In genomic region chrX:10767669-10768068, ce11 we compare ENCODE assay signal across 6 worm cellular contexts.
TF ChIP-seq lines count a peak whose summit lies in the region.

No protein-coding gene starts in this region.

TF ChIP-seq in whole organism, L1 larva, 84 proteins besides CTCF, POLR2A, EP300 and RAD21:
- TF ChIP-seq grh-1 (GFP tag; IDR thresholded peaks at IDR 0.05; lab: Robert Waterston, UW): no peak
- peak; percentile 24 for TF ChIP-seq lin-14 (GFP tag; optimal IDR thresholded peaks at IDR 0.05; lab: Kevin White, UChicago)
- TF ChIP-seq blmp-1 (tag; optimal IDR thresholded peaks at IDR 0.05; lab: Kevin White, UChicago): peak; percentile 72
- TF ChIP-seq ceh-88 (GFP tag; IDR thresholded peaks at IDR 0.05; lab: Robert Waterston, UW): 0 out of 2 replicates have a peak, but pooled peaks have one; percentile 26
- TF ChIP-seq aha-1 (tag; optimal IDR thresholded peaks at IDR 0.05; lab: Kevin White, UChicago): no peak

TF ChIP-seq in whole organism, L2 larva, 48 proteins besides CTCF, POLR2A, EP300 and RAD21:
- TF ChIP-seq mdl-1 (tag; optimal IDR thresholded peaks at IDR 0.05; lab: Kevin White, UChicago): peak in 1 of 2 experiments; percentile 29
- peak; percentile 14 for TF ChIP-seq egl-27 (tag; optimal IDR thresholded peaks at IDR 0.05; lab: Kevin White, UChicago)
- TF ChIP-seq sem-4 (tag; optimal IDR thresholded peaks at IDR 0.05; lab: Kevin White, UChicago): peak; percentile 35
- TF ChIP-seq fos-1 (tag; optimal IDR thresholded peaks at IDR 0.05; lab: Kevin White, UChicago): peak; percentile 25
- no peak for TF ChIP-seq elt-1 (tag; optimal IDR thresholded peaks at IDR 0.05; lab: Kevin White, UChicago)
- peak; percentile 92 for TF ChIP-seq sma-9 (GFP tag; optimal IDR thresholded peaks at IDR 0.05; lab: Kevin White, UChicago)
- TF ChIP-seq sma-9 (tag; optimal IDR thresholded peaks at IDR 0.05; lab: Kevin White, UChicago): no peak
- TF ChIP-seq zag-1 (tag; optimal IDR thresholded peaks at IDR 0.05; lab: Kevin White, UChicago): peak; percentile 56
- no peak for TF ChIP-seq nhr-12 (tag; optimal IDR thresholded peaks at IDR 0.05; lab: Kevin White, UChicago)
TF ChIP-seq in whole organism, L2 larva: peak in this region for 6.

TF ChIP-seq in whole organism, L3 larva, 47 proteins besides CTCF, POLR2A, EP300 and RAD21:
- TF ChIP-seq lin-39 (tag; optimal IDR thresholded peaks at IDR 0.05; lab: Kevin White, UChicago) (peak; percentile 28), lsy-12 (tag; optimal IDR thresholded peaks at IDR 0.05; lab: Kevin White, UChicago) (peak; percentile 16), pha-4 (tag; optimal IDR thresholded peaks at IDR 0.05; lab: Kevin White, UChicago) (peak; percentile 5), elt-1 (tag; optimal IDR thresholded peaks at IDR 0.05; lab: Kevin White, UChicago) (peak; percentile 31), nfya-1 (tag; optimal IDR thresholded peaks at IDR 0.05; lab: Kevin White, UChicago; ENCODE audit: insufficient read depth) (peak; percentile 36), elt-2 (tag; optimal IDR thresholded peaks at IDR 0.05; lab: Kevin White, UChicago) (peak; percentile 21), mdl-1 (tag; optimal IDR thresholded peaks at IDR 0.05; lab: Kevin White, UChicago) (no peak), unc-39 (tag; optimal IDR thresholded peaks at IDR 0.05; lab: Kevin White, UChicago) (no peak), pqm-1 (tag; optimal IDR thresholded peaks at IDR 0.05; lab: Kevin White, UChicago) (peak; percentile 49)

TF ChIP-seq in whole organism, L4 larva, 104 proteins besides CTCF, POLR2A, EP300 and RAD21 (continues in another document):
- no peak for TF ChIP-seq dmd-9 (GFP tag; IDR thresholded peaks at IDR 0.05; lab: Robert Waterston, UW)
- TF ChIP-seq madf-9 (GFP tag; conservative IDR thresholded peaks at IDR 0.05; lab: Robert Waterston, UW): 0 out of 2 replicates have a peak, but pooled peaks have one; percentile 11
- no peak for TF ChIP-seq lin-13 (GFP tag; optimal IDR thresholded peaks at IDR 0.05; lab: Kevin White, UChicago)
- TF ChIP-seq mxl-2 (GFP tag; conservative IDR thresholded peaks at IDR 0.05; lab: Robert Waterston, UW): no peak
- peak; percentile 12; the same call in 1 of the 2 replicates for TF ChIP-seq dmd-6 (GFP tag; IDR thresholded peaks at IDR 0.05; lab: Robert Waterston, UW)
- no peak for TF ChIP-seq nhr-11 (tag; optimal IDR thresholded peaks at IDR 0.05; lab: Kevin White, UChicago)
- TF ChIP-seq nhr-28 (tag; optimal IDR thresholded peaks at IDR 0.05; lab: Kevin White, UChicago): no peak
- no peak for TF ChIP-seq T26A8.4 (GFP tag; IDR thresholded peaks at IDR 0.05; lab: Robert Waterston, UW)
- no peak for TF ChIP-seq daf-16 (GFP tag; optimal IDR thresholded peaks at IDR 0.05; lab: Kevin White, UChicago)
- TF ChIP-seq daf-16 (tag; optimal IDR thresholded peaks at IDR 0.05; lab: Kevin White, UChicago): peak; percentile 21
- peak; percentile 17 for TF ChIP-seq hlh-11 (tag; optimal IDR thresholded peaks at IDR 0.05; lab: Kevin White, UChicago)
- TF ChIP-seq egl-43 (GFP tag; IDR thresholded peaks at IDR 0.05; lab: Robert Waterston, UW): peak; percentile 20; the same call in 1 of the 2 replicates
- no peak for TF ChIP-seq skn-1 (tag; optimal IDR thresholded peaks at IDR 0.05; lab: Kevin White, UChicago)
- no peak for TF ChIP-seq dpl-1 (GFP tag; optimal IDR thresholded peaks at IDR 0.05; lab: Kevin White, UChicago)
- TF ChIP-seq daf-8 (GFP tag; IDR thresholded peaks at IDR 0.05; lab: Robert Waterston, UW): no peak
- peak in 1 of 2 experiments; percentile 88 for TF ChIP-seq unc-62 (GFP tag; optimal IDR thresholded peaks at IDR 0.05 in 1 of 2; lab: Kevin White, UChicago)
- TF ChIP-seq unc-62 (tag; optimal IDR thresholded peaks at IDR 0.05; lab: Kevin White, UChicago): no peak
- no peak for TF ChIP-seq hlh-30 (tag; optimal IDR thresholded peaks at IDR 0.05; lab: Kevin White, UChicago; ENCODE audit: insufficient read depth)
- no peak for TF ChIP-seq hif-1 (tag; optimal IDR thresholded peaks at IDR 0.05; lab: Kevin White, UChicago)
- no peak for TF ChIP-seq F44E2.7 (GFP tag; IDR thresholded peaks at IDR 0.05; lab: Robert Waterston, UW)
- 0 out of 2 replicates have a peak, but pooled peaks have one; percentile 6 for TF ChIP-seq ctbp-1 (GFP tag; IDR thresholded peaks at IDR 0.05; lab: Robert Waterston, UW)
- no peak for TF ChIP-seq zfp-2 (tag; optimal IDR thresholded peaks at IDR 0.05; lab: Kevin White, UChicago)
- TF ChIP-seq aha-1 (tag; lab: Kevin White, UChicago): peak; percentile 97

TF ChIP-seq in whole organism, midembryonic, 9 proteins besides CTCF, POLR2A, EP300 and RAD21:
- no peak for TF ChIP-seq med-1 (GFP tag; optimal IDR thresholded peaks at IDR 0.05; lab: Kevin White, UChicago; ENCODE audit: insufficient read depth)
- 0 out of 2 replicates have a peak, but pooled peaks have one; percentile 19 for TF ChIP-seq flt-1 (GFP tag; IDR thresholded peaks at IDR 0.05; lab: Robert Waterston, UW)
- TF ChIP-seq klf-2 (GFP tag; conservative IDR thresholded peaks at IDR 0.05; lab: Robert Waterston, UW): no peak
- TF ChIP-seq tab-1 (GFP tag; IDR thresholded peaks at IDR 0.05; lab: Robert Waterston, UW): no peak
- TF ChIP-seq ztf-29 (GFP tag; IDR thresholded peaks at IDR 0.05; lab: Robert Waterston, UW): no peak
- no peak for TF ChIP-seq ztf-23 (GFP tag; IDR thresholded peaks at IDR 0.05; lab: Robert Waterston, UW)
- TF ChIP-seq ref-1 (GFP tag; conservative IDR thresholded peaks at IDR 0.05; lab: Robert Waterston, UW): no peak

TF ChIP-seq in whole organism, young adult, 124 proteins besides CTCF, POLR2A, EP300 and RAD21:
- TF ChIP-seq ceh-27 (GFP tag; optimal IDR thresholded peaks at IDR 0.05; lab: Kevin White, UChicago) (peak; percentile 28), athp-1 (tag; optimal IDR thresholded peaks at IDR 0.05; lab: Kevin White, UChicago) (no peak), dpff-1 (tag; optimal IDR thresholded peaks at IDR 0.05; lab: Kevin White, UChicago) (no peak), mcd-1 (GFP tag; IDR thresholded peaks at IDR 0.05; lab: Robert Waterston, UW) (peak; percentile 17; the same call in 1 of the 2 replicates), pbrm-1 (GFP tag; IDR thresholded peaks at IDR 0.05; lab: Robert Waterston, UW) (0 out of 2 replicates have a peak, but pooled peaks have one; percentile 32), snpc-4 (GFP tag; optimal IDR thresholded peaks at IDR 0.05; lab: Kevin White, UChicago) (no peak), snpc-4 (tag; optimal IDR thresholded peaks at IDR 0.05; lab: Kevin White, UChicago) (no peak)
